Worm (Caenorhabditis elegans) whole organism, mixed stage, embryonic: ENCODE data around the gene C16D9.8.

Source experiments
- M03D4.4 ChIP-seq: sonication (generic microtip); optimal IDR thresholded peaks from 2 replicates; lab custom pipeline; 2017; ENCODE audit warnings: mild to moderate bottlenecking, missing genetic modification characterization, missing compliant biosample characterization
- bed-3 ChIP-seq: fragments of 200-800 bp; sonication (Bioruptor generic); optimal IDR thresholded peaks from 3 replicates; lab custom pipeline; 2018; ENCODE audit warnings: mild to moderate bottlenecking, missing genetic modification characterization, moderate library complexity, missing compliant biosample characterization
- blmp-1 ChIP-seq: fragments of 150-350 bp; optimal IDR thresholded peaks from 2 replicates; lab custom pipeline; 2014; ENCODE audit warnings: missing biosample characterization, missing genetic modification characterization
- ceh-39 ChIP-seq: fragments of 150-350 bp; optimal IDR thresholded peaks from 2 replicates; lab custom pipeline; 2014; ENCODE audit warnings: missing biosample characterization, missing genetic modification characterization
- ces-1 ChIP-seq: fragments of 150-350 bp; optimal IDR thresholded peaks from 2 replicates; lab custom pipeline; 2014; ENCODE audit warnings: missing biosample characterization, missing genetic modification reagents, missing genetic modification characterization
- cnd-1 ChIP-seq: fragments of 200-800 bp; sonication (Bioruptor generic); optimal IDR thresholded peaks from 2 replicates; lab custom pipeline; 2018; ENCODE audit warnings: mild to moderate bottlenecking, missing genetic modification characterization, missing compliant biosample characterization
- drap-1 ChIP-seq: fragments of 200-800 bp; sonication (Bioruptor generic); optimal IDR thresholded peaks from 3 replicates; lab custom pipeline; 2018; ENCODE audit warnings: mild to moderate bottlenecking, missing genetic modification characterization, missing compliant biosample characterization
- elt-1 ChIP-seq: sonication (generic microtip); optimal IDR thresholded peaks from 2 replicates; lab custom pipeline; 2017; ENCODE audit warnings: missing genetic modification characterization, mild to moderate bottlenecking, missing compliant biosample characterization, antibody characterized with exemption, moderate library complexity, borderline replicate concordance; ENCODE audit not compliant: insufficient read depth
- elt-3 ChIP-seq: fragments of 150-350 bp; optimal IDR thresholded peaks from 2 replicates; lab custom pipeline; 2014; ENCODE audit warnings: missing biosample characterization, missing genetic modification characterization
- flh-1 ChIP-seq: fragments of 200-800 bp; sonication (Bioruptor generic); optimal IDR thresholded peaks from 2 replicates; lab custom pipeline; 2018; ENCODE audit warnings: mild to moderate bottlenecking, missing genetic modification characterization, moderate library complexity, missing compliant biosample characterization
- ham-2 ChIP-seq: fragments of 200-800 bp; sonication (Bioruptor generic); optimal IDR thresholded peaks from 2 replicates; lab custom pipeline; 2018; ENCODE audit warnings: mild to moderate bottlenecking, missing genetic modification characterization, missing compliant biosample characterization
- hlh-1 ChIP-seq: fragments of 150-350 bp; optimal IDR thresholded peaks from 2 replicates; lab custom pipeline; 2014; ENCODE audit warnings: missing biosample characterization, missing genetic modification reagents, missing genetic modification characterization
- lin-13 ChIP-seq: fragments of 150-350 bp; optimal IDR thresholded peaks from 2 replicates; lab custom pipeline; 2014; ENCODE audit warnings: missing biosample characterization, missing genetic modification characterization
- lsy-2 ChIP-seq: fragments of 150-350 bp; optimal IDR thresholded peaks from 2 replicates; lab custom pipeline; 2014; ENCODE audit warnings: missing biosample characterization, missing genetic modification characterization
- mab-5 ChIP-seq: fragments of 150-350 bp; optimal IDR thresholded peaks from 2 replicates; lab custom pipeline; 2014; ENCODE audit warnings: missing biosample characterization, missing genetic modification characterization
- mep-1 ChIP-seq: fragments of 150-350 bp; optimal IDR thresholded peaks from 2 replicates; lab custom pipeline; 2017; ENCODE audit warnings: missing biosample characterization, missing genetic modification reagents, missing genetic modification characterization, inconsistent platforms
- mls-2 ChIP-seq: sonication (generic microtip); optimal IDR thresholded peaks from 2 replicates; lab custom pipeline; 2016; ENCODE audit warnings: mild to moderate bottlenecking, missing genetic modification characterization, moderate library complexity, missing compliant biosample characterization
- nhr-12 ChIP-seq: fragments of 150-350 bp; optimal IDR thresholded peaks from 2 replicates; lab custom pipeline; 2014; ENCODE audit warnings: missing biosample characterization, missing genetic modification characterization
- nhr-2 ChIP-seq: fragments of 150-350 bp; optimal IDR thresholded peaks from 2 replicates; lab custom pipeline; 2014; ENCODE audit warnings: missing biosample characterization, missing genetic modification characterization
- nhr-237 ChIP-seq: fragments of 150-350 bp; optimal IDR thresholded peaks from 2 replicates; lab custom pipeline; 2014; ENCODE audit warnings: missing biosample characterization, missing genetic modification characterization
- nhr-28 ChIP-seq: fragments of 150-350 bp; optimal IDR thresholded peaks from 2 replicates; lab custom pipeline; 2014; ENCODE audit warnings: missing biosample characterization, missing genetic modification characterization
- nhr-76 ChIP-seq: sonication (generic microtip); optimal IDR thresholded peaks from 2 replicates; lab custom pipeline; 2017; ENCODE audit warnings: missing biosample characterization, missing genetic modification characterization
- pha-4 ChIP-seq: fragments of 150-350 bp; optimal IDR thresholded peaks from 2 replicates; lab custom pipeline; 2018; ENCODE audit warnings: missing biosample characterization, missing genetic modification reagents, missing genetic modification characterization
- sem-2 ChIP-seq: fragments of 200-800 bp; sonication (Bioruptor generic); optimal IDR thresholded peaks from 2 replicates; lab custom pipeline; 2018; ENCODE audit warnings: mild to moderate bottlenecking, missing genetic modification characterization, missing compliant biosample characterization
- snpc-4 ChIP-seq: fragments of 150-350 bp; optimal IDR thresholded peaks from 2 replicates; lab custom pipeline; 2014; ENCODE audit warnings: missing biosample characterization, missing genetic modification characterization
- sptf-1 ChIP-seq: sonication (generic microtip); optimal IDR thresholded peaks from 2 replicates; lab custom pipeline; 2017; ENCODE audit warnings: mild to moderate bottlenecking, missing genetic modification characterization, moderate library complexity, missing compliant biosample characterization
- tbx-8 ChIP-seq: fragments of 200-800 bp; sonication (Bioruptor generic); optimal IDR thresholded peaks from 2 replicates; lab custom pipeline; 2018; ENCODE audit warnings: mild to moderate bottlenecking, missing genetic modification characterization, moderate library complexity, missing compliant biosample characterization
- unc-120 ChIP-seq: sonication (generic microtip); optimal IDR thresholded peaks from 2 replicates; lab custom pipeline; 2017; ENCODE audit warnings: missing genetic modification characterization, missing compliant biosample characterization; ENCODE audit not compliant: poor library complexity, severe bottlenecking
- unc-39 ChIP-seq: fragments of 150-350 bp; optimal IDR thresholded peaks from 2 replicates; lab custom pipeline; 2014; ENCODE audit warnings: missing biosample characterization, missing genetic modification characterization
- unc-62 ChIP-seq: fragments of 150-350 bp; optimal IDR thresholded peaks from 2 replicates; lab custom pipeline; 2014; ENCODE audit warnings: missing biosample characterization, missing genetic modification reagents, missing genetic modification characterization
- zip-8 ChIP-seq: fragments of 150-350 bp; optimal IDR thresholded peaks from 2 replicates; lab custom pipeline; 2014; ENCODE audit warnings: missing biosample characterization, missing genetic modification characterization
- ztf-11 ChIP-seq: fragments of 150-350 bp; optimal IDR thresholded peaks from 2 replicates; lab custom pipeline; 2014; ENCODE audit warnings: missing biosample characterization, missing genetic modification characterization

C16D9.8 gene

ce11 chrV:8280770-8281169, 17.4 kb upstream of the C16D9.8 start, which contains the start of gene str-135:
TSS of gene str-135 (minus strand) at chrV:8280870.
- TF ChIP-seq mep-1 (no peak), unc-120 (tag; lab: Kevin White, UChicago) (no peak), nhr-76 (no peak), nhr-12 (tag; lab: Kevin White, UChicago) (no peak), unc-62 (GFP tag; lab: Kevin White, UChicago) (no peak), lsy-2 (tag; lab: Kevin White, UChicago) (no peak), mab-5 (no peak), nhr-2 (tag; lab: Kevin White, UChicago) (no peak), M03D4.4 (no peak), blmp-1 (tag; lab: Kevin White, UChicago) (no peak), sptf-1 (tag; lab: Kevin White, UChicago) (no peak), elt-1 (tag; lab: Kevin White, UChicago) (no peak), ztf-11 (tag; lab: Kevin White, UChicago) (no peak), unc-39 (tag; lab: Kevin White, UChicago) (no peak), nhr-28 (tag; lab: Kevin White, UChicago) (no peak), drap-1 (GFP tag; lab: Kevin White, UChicago) (no peak), hlh-1 (no peak), ceh-39 (tag; lab: Kevin White, UChicago) (no peak), nhr-237 (tag; lab: Kevin White, UChicago) (no peak), ham-2 (GFP tag; lab: Kevin White, UChicago) (no peak)
- TF ChIP-seq, all 35 proteins: peak for 0

- TF ChIP-seq mab-5, result no peak
- no peak for TF ChIP-seq unc-39 (tag; lab: Kevin White, UChicago)
- TF ChIP-seq ceh-39 (tag; lab: Kevin White, UChicago), result no peak
- TF ChIP-seq elt-1 (tag; lab: Kevin White, UChicago), result no peak
- TF ChIP-seq tbx-8, result no peak
- TF ChIP-seq sem-2 (GFP tag; lab: Kevin White, UChicago), result no peak
- TF ChIP-seq pha-4 (tag; lab: Kevin White, UChicago), result no peak
- TF ChIP-seq ztf-11 (tag; lab: Kevin White, UChicago), result no peak
- no peak for TF ChIP-seq M03D4.4
- no peak for TF ChIP-seq flh-1 (GFP tag; lab: Kevin White, UChicago)
- no peak for TF ChIP-seq sptf-1 (tag; lab: Kevin White, UChicago)
- no peak for TF ChIP-seq hlh-1
These were observed 15.5 kb upstream of the C16D9.8 start, which contains the start of gene str-136 for ce11 chrV:8278830-8279229. TSS of gene str-136 (minus strand) at chrV:8278930.

- TF ChIP-seq bed-3 (no peak), unc-62 (GFP tag; lab: Kevin White, UChicago) (no peak), cnd-1 (tag; lab: Kevin White, UChicago) (no peak), nhr-12 (tag; lab: Kevin White, UChicago) (no peak), mep-1 (no peak), lsy-2 (tag; lab: Kevin White, UChicago) (no peak), ces-1 (GFP tag; lab: Kevin White, UChicago) (no peak), elt-3 (no peak), M03D4.4 (no peak), hlh-1 (no peak), ceh-39 (tag; lab: Kevin White, UChicago) (no peak), nhr-2 (tag; lab: Kevin White, UChicago) (no peak), flh-1 (GFP tag; lab: Kevin White, UChicago) (no peak), ham-2 (GFP tag; lab: Kevin White, UChicago) (no peak), mls-2 (tag; lab: Kevin White, UChicago) (no peak), tbx-8 (no peak), nhr-76 (no peak), sem-2 (GFP tag; lab: Kevin White, UChicago) (no peak), nhr-237 (tag; lab: Kevin White, UChicago) (no peak), nhr-28 (tag; lab: Kevin White, UChicago) (no peak)
These were observed 8.6 kb upstream of the C16D9.8 start, which contains the start of gene asp-5 for ce11 chrV:8271995-8272394. TSS of gene asp-5 (plus strand) at chrV:8272385.

DNA sequence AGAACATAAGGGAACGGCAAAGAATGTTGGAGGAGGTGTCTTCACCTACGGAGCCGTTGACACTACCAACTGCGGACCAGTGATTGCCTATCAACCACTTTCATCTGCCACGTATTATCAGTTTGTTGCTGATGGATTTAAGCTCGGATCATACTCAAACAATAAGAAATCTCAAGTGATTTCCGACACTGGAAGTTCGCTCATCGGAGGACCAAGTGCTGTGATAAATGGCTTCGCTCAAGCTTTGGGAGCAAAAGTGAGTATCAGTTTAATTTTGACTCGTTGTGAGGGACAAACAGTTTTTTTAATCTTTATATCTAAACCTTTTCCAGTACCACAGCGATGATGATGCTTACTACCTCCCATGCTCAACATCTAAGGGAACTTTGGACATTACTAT, 8.0 kb upstream of the C16D9.8 start:
- TF ChIP-seq bed-3, result no peak
- TF ChIP-seq snpc-4 (tag; lab: Kevin White, UChicago), result no peak
- TF ChIP-seq nhr-237 (tag; lab: Kevin White, UChicago), result no peak

DNA sequence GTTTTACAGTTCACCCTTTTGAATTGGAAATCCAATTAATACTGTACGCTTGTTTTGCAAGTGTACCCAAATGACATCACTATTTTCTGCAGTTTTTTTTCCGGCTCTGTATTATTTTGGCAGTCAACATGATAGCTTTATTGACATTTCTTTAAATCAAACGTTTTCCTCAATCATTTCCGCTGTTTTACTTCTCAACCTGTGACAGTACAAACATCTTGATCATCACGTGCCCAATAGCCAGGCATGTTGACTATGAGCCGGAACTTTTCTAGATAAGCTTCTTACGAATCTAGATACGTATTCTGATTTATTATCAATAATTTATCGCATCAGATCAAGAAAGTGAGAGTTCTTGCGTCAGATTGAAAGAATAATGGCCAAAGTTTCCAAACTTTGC, 6.5 kb upstream of the C16D9.8 start:
- TF ChIP-seq hlh-1 (no peak), lin-13 (tag; lab: Kevin White, UChicago) (no peak), nhr-237 (tag; lab: Kevin White, UChicago) (no peak), unc-120 (tag; lab: Kevin White, UChicago) (no peak), flh-1 (GFP tag; lab: Kevin White, UChicago) (no peak), zip-8 (tag; lab: Kevin White, UChicago) (no peak), nhr-12 (tag; lab: Kevin White, UChicago) (no peak)
